Worm (Caenorhabditis elegans) whole organism, L4/young adult: ENCODE results near the gene M03F4.4.

Experiments
- W03F9.2 ChIP-seq: fragments of 150-350 bp; optimal IDR thresholded peaks from 2 replicates; lab custom pipeline; 2014; ENCODE audit warnings: missing biosample characterization, missing genetic modification characterization
- dao-5 ChIP-seq: sonication (generic microtip); optimal IDR thresholded peaks from 2 replicates; lab custom pipeline; 2016; ENCODE audit warnings: missing genotype, missing genetic modification characterization, moderate library complexity, missing compliant biosample characterization

DNA sequence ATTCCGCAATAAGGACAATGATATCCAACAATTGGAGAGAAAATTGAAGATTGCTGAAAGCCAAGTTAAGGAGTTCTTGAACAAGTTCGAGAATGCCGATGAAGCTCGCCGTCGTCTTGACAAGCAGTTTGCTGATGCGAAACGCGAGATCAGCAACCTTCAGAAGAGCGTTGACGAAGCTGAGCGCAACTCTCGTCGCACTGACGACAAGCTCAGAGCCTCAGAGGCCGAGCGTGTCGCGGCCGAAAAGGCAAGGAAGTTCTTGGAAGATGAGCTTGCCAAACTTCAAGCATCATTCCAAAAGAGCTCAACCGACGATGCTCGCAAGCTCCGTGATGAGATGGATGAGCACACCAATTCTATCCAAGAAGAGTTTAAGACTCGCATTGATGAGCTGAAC, 29.1 kb upstream of the M03F4.4 start:
- TF ChIP-seq dao-5 (tag; lab: Kevin White, UChicago) (no peak), W03F9.2 (no peak)
